Fruit fly (Drosophila melanogaster) whole organism, embryonic: ENCODE measurements around the gene Cpr65Ea.

Source experiments
- BEAF-32 ChIP-seq: fragments of 200-800 bp; sonication (Bioruptor generic); optimal IDR thresholded peaks from 3 replicates; lab custom pipeline; 2017; ENCODE audit warnings: missing biosample characterization, missing genetic modification characterization, mild to moderate bottlenecking, moderate library complexity, missing genetic modification reagents
- Bdp1 ChIP-seq: fragments of 200-800 bp; sonication (Bioruptor generic); optimal IDR thresholded peaks from 3 replicates; lab custom pipeline; 2016; ENCODE audit warnings: missing biosample characterization, missing genetic modification characterization
- C15 ChIP-seq: fragments of 200-800 bp; sonication (Bioruptor generic); IDR thresholded peaks from 3 replicates; pipeline ENCODE4 v1.3.6; 2022; ENCODE audit warnings: missing biosample characterization, missing genetic modification characterization
- CG10321 ChIP-seq: fragments of 200-800 bp; sonication (Bioruptor generic); IDR thresholded peaks from 2 replicates; pipeline ENCODE4 v1.3.6; 2022; ENCODE audit warnings: missing biosample characterization, missing genetic modification characterization
- CG10366 ChIP-seq: fragments of 200-800 bp; sonication (Bioruptor generic); IDR thresholded peaks from 2 replicates; pipeline ENCODE4 v1.3.6; 2022; ENCODE audit warnings: missing biosample characterization, missing genetic modification characterization
- CG11456 ChIP-seq: fragments of 200-800 bp; sonication (Bioruptor generic); IDR thresholded peaks from 3 replicates; pipeline ENCODE4 v1.3.6; 2022; ENCODE audit warnings: missing biosample characterization, missing genetic modification characterization
- CG12071 ChIP-seq: fragments of 200-800 bp; sonication (Bioruptor generic); optimal IDR thresholded peaks from 3 replicates; lab custom pipeline; 2018; ENCODE audit warnings: missing biosample characterization, mild to moderate bottlenecking, missing genetic modification characterization
- CG12219 ChIP-seq: fragments of 200-800 bp; sonication (Bioruptor generic); optimal IDR thresholded peaks from 3 replicates; lab custom pipeline; 2018; ENCODE audit warnings: missing biosample characterization, mild to moderate bottlenecking, missing genetic modification characterization
- CG1233 ChIP-seq: fragments of 200-800 bp; sonication (Bioruptor generic); optimal IDR thresholded peaks from 4 replicates; lab custom pipeline; 2018; ENCODE audit warnings: missing biosample characterization, mild to moderate bottlenecking, missing genetic modification characterization
- CG12769 ChIP-seq: fragments of 200-800 bp; sonication (Bioruptor generic); optimal IDR thresholded peaks from 2 replicates; lab custom pipeline; 2019; ENCODE audit warnings: missing biosample characterization, mild to moderate bottlenecking, missing genetic modification characterization, moderate library complexity
- CG14014 ChIP-seq: fragments of 200-800 bp; sonication (Bioruptor generic); IDR thresholded peaks from 2 replicates; pipeline ENCODE4 v1.3.6; 2022; ENCODE audit warnings: missing biosample characterization, missing genetic modification characterization
- CG15601 ChIP-seq: fragments of 200-800 bp; sonication (Bioruptor generic); optimal IDR thresholded peaks from 3 replicates; lab custom pipeline; 2019; ENCODE audit warnings: missing biosample characterization, mild to moderate bottlenecking, missing genetic modification characterization, moderate library complexity
- CG16863 ChIP-seq: fragments of 200-800 bp; sonication (Bioruptor generic); optimal IDR thresholded peaks from 3 replicates; lab custom pipeline; 2016; ENCODE audit warnings: missing biosample characterization, missing genetic modification characterization
- CG17612 ChIP-seq: fragments of 200-800 bp; sonication (Bioruptor generic); IDR thresholded peaks from 2 replicates; pipeline ENCODE4 v1.3.6; 2022; ENCODE audit warnings: missing biosample characterization, missing genetic modification characterization
- CG17802 ChIP-seq: fragments of 200-800 bp; sonication (Bioruptor generic); optimal IDR thresholded peaks from 2 replicates; lab custom pipeline; 2018; ENCODE audit warnings: missing biosample characterization, mild to moderate bottlenecking, missing genetic modification characterization, moderate library complexity
- CG1792 ChIP-seq: fragments of 200-800 bp; sonication (Bioruptor generic); optimal IDR thresholded peaks from 2 replicates; lab custom pipeline; 2016; ENCODE audit warnings: missing biosample characterization, missing genetic modification characterization
- CG31365 ChIP-seq: fragments of 200-800 bp; sonication (Bioruptor generic); optimal IDR thresholded peaks from 2 replicates; lab custom pipeline; 2018; ENCODE audit warnings: missing biosample characterization, mild to moderate bottlenecking, missing genetic modification characterization
- CG31388 ChIP-seq: fragments of 200-800 bp; sonication (Bioruptor generic); optimal IDR thresholded peaks from 2 replicates; lab custom pipeline; 2016; ENCODE audit warnings: missing biosample characterization, missing genetic modification characterization
- CG32767 ChIP-seq: fragments of 200-800 bp; sonication (Bioruptor generic); IDR thresholded peaks from 2 replicates; pipeline ENCODE4 v1.3.6; 2022; ENCODE audit warnings: missing biosample characterization, missing genetic modification characterization
- CG4328 ChIP-seq: fragments of 200-800 bp; sonication (Bioruptor generic); optimal IDR thresholded peaks from 3 replicates; lab custom pipeline; 2017; ENCODE audit warnings: missing biosample characterization, missing genetic modification reagents, missing genetic modification characterization
- CG7745 ChIP-seq: fragments of 200-800 bp; sonication (Bioruptor generic); optimal IDR thresholded peaks from 2 replicates; lab custom pipeline; 2018; ENCODE audit warnings: missing biosample characterization, mild to moderate bottlenecking, missing genetic modification characterization, moderate library complexity
- CG7786 ChIP-seq: fragments of 200-800 bp; sonication (Bioruptor generic); optimal IDR thresholded peaks from 2 replicates; lab custom pipeline; 2016; ENCODE audit warnings: missing biosample characterization, missing genetic modification characterization
- CG7987 ChIP-seq: fragments of 200-800 bp; sonication (Bioruptor generic); optimal IDR thresholded peaks from 2 replicates; lab custom pipeline; 2018; ENCODE audit warnings: missing biosample characterization, mild to moderate bottlenecking, missing genetic modification characterization, moderate library complexity
- CG9437 ChIP-seq: fragments of 200-800 bp; sonication (Bioruptor generic); optimal IDR thresholded peaks from 2 replicates; lab custom pipeline; 2018; ENCODE audit warnings: missing biosample characterization, mild to moderate bottlenecking, missing genetic modification characterization
- CG9932 ChIP-seq: fragments of 200-800 bp; sonication (Bioruptor generic); IDR thresholded peaks from 2 replicates; pipeline ENCODE4 v1.3.6; 2022; ENCODE audit warnings: missing biosample characterization, missing genetic modification characterization
- Doc2 ChIP-seq: fragments of 200-800 bp; sonication (Bioruptor generic); IDR thresholded peaks from 2 replicates; pipeline ENCODE4 v1.3.6; 2022; ENCODE audit warnings: missing biosample characterization, missing genetic modification characterization
- E2f1 ChIP-seq: fragments of 200-800 bp; sonication (Bioruptor generic); IDR thresholded peaks from 2 replicates; pipeline ENCODE4 v1.3.6; 2022; ENCODE audit warnings: missing biosample characterization, missing genetic modification characterization
- HLHmδ ChIP-seq: fragments of 200-800 bp; sonication (Bioruptor generic); optimal IDR thresholded peaks from 2 replicates; lab custom pipeline; 2018; ENCODE audit warnings: missing biosample characterization, mild to moderate bottlenecking, missing genetic modification characterization, moderate library complexity
- Jarid2 ChIP-seq: fragments of 200-800 bp; sonication (Bioruptor generic); optimal IDR thresholded peaks from 3 replicates; lab custom pipeline; 2017; ENCODE audit warnings: mild to moderate bottlenecking, missing biosample characterization, missing genetic modification reagents, missing genetic modification characterization
- Lhr ChIP-seq: fragments of 200-800 bp; sonication (Bioruptor generic); optimal IDR thresholded peaks from 3 replicates; lab custom pipeline; 2017; ENCODE audit warnings: mild to moderate bottlenecking, missing biosample characterization, missing genetic modification reagents, missing genetic modification characterization
- Myb ChIP-seq: fragments of 200-800 bp; sonication (Bioruptor generic); optimal IDR thresholded peaks from 2 replicates; lab custom pipeline; 2016; ENCODE audit warnings: missing biosample characterization, missing genetic modification characterization
- Nf-YB ChIP-seq: fragments of 200-800 bp; sonication (Bioruptor generic); optimal IDR thresholded peaks from 3 replicates; lab custom pipeline; 2019; ENCODE audit warnings: missing biosample characterization, mild to moderate bottlenecking, missing genetic modification characterization, moderate library complexity
- Oli ChIP-seq: fragments of 200-800 bp; sonication (Bioruptor generic); optimal IDR thresholded peaks from 2 replicates; lab custom pipeline; 2018; ENCODE audit warnings: missing biosample characterization, mild to moderate bottlenecking, missing genetic modification characterization, moderate library complexity
- eve ChIP-seq, 2 experiments: fragments of >200 bp; optimal IDR thresholded peaks; 2 replicates each; lab custom pipeline; 2017; ENCODE audit warnings: missing biosample characterization in 2 of 2, missing genetic modification characterization in 2 of 2
- fd3F ChIP-seq: fragments of 200-800 bp; sonication (Bioruptor generic); optimal IDR thresholded peaks from 2 replicates; lab custom pipeline; 2018; ENCODE audit warnings: missing biosample characterization, mild to moderate bottlenecking, missing genetic modification characterization, moderate library complexity
- fd96Cb ChIP-seq: fragments of 200-800 bp; sonication (Bioruptor generic); optimal IDR thresholded peaks from 2 replicates; lab custom pipeline; 2018; ENCODE audit warnings: missing biosample characterization, mild to moderate bottlenecking, missing genetic modification characterization, moderate library complexity
- hth ChIP-seq: fragments of >200 bp; optimal IDR thresholded peaks from 2 replicates; lab custom pipeline; 2017; ENCODE audit warnings: inconsistent platforms
- mirr ChIP-seq: fragments of 200-800 bp; sonication (Bioruptor generic); optimal IDR thresholded peaks from 3 replicates; lab custom pipeline; 2018; ENCODE audit warnings: missing biosample characterization, mild to moderate bottlenecking, missing genetic modification characterization
- pho ChIP-seq: fragments of 200-800 bp; sonication (Bioruptor generic); optimal IDR thresholded peaks from 2 replicates; lab custom pipeline; 2016; ENCODE audit warnings: missing biosample characterization, missing genetic modification characterization
- phol ChIP-seq: fragments of 200-800 bp; sonication (Bioruptor generic); optimal IDR thresholded peaks from 3 replicates; lab custom pipeline; 2018; ENCODE audit warnings: missing biosample characterization, mild to moderate bottlenecking, missing genetic modification characterization, moderate library complexity
- pnt ChIP-seq: fragments of 200-800 bp; sonication (Bioruptor generic); optimal IDR thresholded peaks from 3 replicates; lab custom pipeline; 2016; ENCODE audit warnings: missing biosample characterization, missing genetic modification characterization
- prd ChIP-seq, 3 experiments: fragments of >200 bp in 2 of 3; fragments of 200-800 bp in 1 of 3; sonication (Bioruptor generic) in 1 of 3; optimal IDR thresholded peaks in 2 of 3; IDR thresholded peaks in 1 of 3; 2 replicates in 2 of 3; 3 replicates in 1 of 3; pipeline versions ENCODE4 v1.3.6 to Lab custom; 2017 to 2022; ENCODE audit warnings: missing biosample characterization in 1 of 3, missing genetic modification characterization in 1 of 3
- seq ChIP-seq: fragments of 200-800 bp; sonication (Bioruptor generic); IDR thresholded peaks from 2 replicates; pipeline ENCODE4 v1.3.6; 2022; ENCODE audit warnings: missing biosample characterization, missing genetic modification characterization
- sim ChIP-seq: fragments of 200-800 bp; sonication (Bioruptor generic); IDR thresholded peaks from 2 replicates; pipeline ENCODE4 v1.3.6; 2022; ENCODE audit warnings: missing biosample characterization, missing genetic modification characterization
- tap ChIP-seq: fragments of 200-800 bp; optimal IDR thresholded peaks from 3 replicates; lab custom pipeline; 2019; ENCODE audit warnings: missing biosample characterization, mild to moderate bottlenecking, missing genetic modification characterization, moderate library complexity
- trh ChIP-seq: fragments of 200-800 bp; sonication (Bioruptor generic); optimal IDR thresholded peaks from 2 replicates; lab custom pipeline; 2016; ENCODE audit warnings: missing biosample characterization, missing genetic modification characterization
- twi ChIP-seq: fragments of 200-800 bp; optimal IDR thresholded peaks from 2 replicates; lab custom pipeline; 2019; ENCODE audit warnings: missing biosample characterization, mild to moderate bottlenecking, missing genetic modification characterization, moderate library complexity
- unpg ChIP-seq: fragments of 200-800 bp; sonication (Bioruptor generic); optimal IDR thresholded peaks from 3 replicates; lab custom pipeline; 2018; ENCODE audit warnings: missing biosample characterization, mild to moderate bottlenecking, missing genetic modification characterization, moderate library complexity

Gene Cpr65Ea

dm6 chr3L:7133699-7134655, 47.6 kb upstream of the Cpr65Ea start, which contains the start of gene melt (continued):
- no peak for TF ChIP-seq eve (GFP tag; optimal IDR thresholded peaks at IDR 0.05; lab: Kevin White, UChicago)
- peak; percentile 77 for TF ChIP-seq pnt (GFP tag; lab: Kevin White, UChicago)
- no peak for TF ChIP-seq hth (lab: Kevin White, UChicago)
- TF ChIP-seq CG12071 (GFP tag; lab: Kevin White, UChicago) = peak; percentile 35
- peak; percentile 64 for TF ChIP-seq E2f1 (GFP tag; lab: Robert Waterston, UW)
- peak; percentile 93 for TF ChIP-seq Oli
- no peak for TF ChIP-seq CG7745 (tag; lab: Kevin White, UChicago)
- peak; percentile 73; the same call in 1 of the 2 replicates for TF ChIP-seq CG17612 (GFP tag; lab: Robert Waterston, UW)
- peak; percentile 66 for TF ChIP-seq Bdp1 (GFP tag; lab: Kevin White, UChicago)
- peak; percentile 55 for TF ChIP-seq tap (tag; lab: Kevin White, UChicago)
- TF ChIP-seq CG15601 (tag; lab: Kevin White, UChicago) = peak; percentile 81
- TF ChIP-seq CG31388 (GFP tag; lab: Kevin White, UChicago) = peak; percentile 49
- TF ChIP-seq prd (optimal IDR thresholded peaks at IDR 0.05; lab: Kevin White, UChicago) = no peak
- TF ChIP-seq prd (GFP tag; IDR thresholded peaks at IDR 0.05; lab: Robert Waterston, UW) = peak; percentile 88
- TF ChIP-seq BEAF-32 (GFP tag; lab: Kevin White, UChicago) = peak; percentile 8
- TF ChIP-seq CG14014 (GFP tag; lab: Robert Waterston, UW) = peak; percentile 50
- peak; percentile 75 for TF ChIP-seq unpg (GFP tag; lab: Kevin White, UChicago)
- peak; percentile 75 for TF ChIP-seq fd3F (GFP tag; lab: Kevin White, UChicago)
- peak; percentile 78 for TF ChIP-seq CG9932
- TF ChIP-seq CG17802 (tag; lab: Kevin White, UChicago) = peak; percentile 46
- TF ChIP-seq trh (GFP tag; lab: Kevin White, UChicago) = peak; percentile 66
- no peak for TF ChIP-seq CG31365 (tag; lab: Kevin White, UChicago)
- TF ChIP-seq CG12219 (GFP tag; lab: Kevin White, UChicago) = peak; percentile 78
- TF ChIP-seq CG7987 (GFP tag; lab: Kevin White, UChicago) = peak; percentile 32
- peak; percentile 63; the same call in 1 of the 2 replicates for TF ChIP-seq Doc2 (GFP tag; lab: Robert Waterston, UW)
- TF ChIP-seq CG12769 (tag; lab: Kevin White, UChicago) = peak; percentile 48
- peak; percentile 62 for TF ChIP-seq HLHmδ (GFP tag; lab: Kevin White, UChicago)
- peak; percentile 93 for TF ChIP-seq pho (GFP tag; lab: Kevin White, UChicago)
- TF ChIP-seq CG10321 (GFP tag; lab: Robert Waterston, UW) = no peak
- TF ChIP-seq twi (tag; lab: Kevin White, UChicago) = peak; percentile 81
- TF ChIP-seq CG10366 (GFP tag; lab: Robert Waterston, UW) = peak; percentile 60
- peak; percentile 74; the same call in 1 of the 2 replicates for TF ChIP-seq CG32767 (GFP tag; lab: Robert Waterston, UW)
- TF ChIP-seq CG7786 (GFP tag; lab: Kevin White, UChicago) = peak; percentile 90
- peak; percentile 83 for TF ChIP-seq CG16863 (GFP tag; lab: Kevin White, UChicago)
- TF ChIP-seq Myb (GFP tag; lab: Kevin White, UChicago) = peak; percentile 71
- peak; percentile 90 for TF ChIP-seq CG1233
- TF ChIP-seq CG11456 (GFP tag; lab: Robert Waterston, UW) = 0 out of 3 replicates have a peak, but pooled peaks have one; percentile 56
- peak; percentile 68 for TF ChIP-seq CG4328 (GFP tag; lab: Kevin White, UChicago)
- TF ChIP-seq C15 (GFP tag; lab: Robert Waterston, UW) = peak; percentile 26; the same call in 1 of the 3 replicates
- TF ChIP-seq Nf-YB (GFP tag; lab: Kevin White, UChicago) = peak; percentile 78
- TF ChIP-seq Jarid2 (GFP tag; lab: Kevin White, UChicago) = peak; percentile 91
- peak; percentile 72 for TF ChIP-seq Lhr (GFP tag; lab: Kevin White, UChicago)
- TF ChIP-seq CG1792 (GFP tag; lab: Kevin White, UChicago) = peak; percentile 82
- TF ChIP-seq fd96Cb (tag; lab: Kevin White, UChicago) = peak; percentile 87
- peak; percentile 12 for TF ChIP-seq mirr (GFP tag; lab: Kevin White, UChicago)
- TF ChIP-seq sim (GFP tag; lab: Robert Waterston, UW) = no peak
- TF ChIP-seq CG9437 (GFP tag; lab: Kevin White, UChicago) = peak; percentile 88
- peak; percentile 58 for TF ChIP-seq seq
- peak; percentile 90 for TF ChIP-seq phol (tag; lab: Kevin White, UChicago)
